Worm (Caenorhabditis elegans) whole organism, early embryonic: ENCODE data around the gene erg-28.

Experiments used
- B0310.2 ChIP-seq: sonication (generic microtip); optimal IDR thresholded peaks from 2 replicates; lab custom pipeline; 2016; ENCODE audit warnings: mild to moderate bottlenecking, missing genetic modification characterization, missing compliant biosample characterization
- F13C5.2 ChIP-seq: sonication (generic microtip); optimal IDR thresholded peaks from 2 replicates; lab custom pipeline; 2017; ENCODE audit warnings: mild to moderate bottlenecking, missing genetic modification characterization, inconsistent platforms, missing compliant biosample characterization
- aly-1 ChIP-seq: sonication (generic microtip); optimal IDR thresholded peaks from 2 replicates; lab custom pipeline; 2016; ENCODE audit warnings: missing genetic modification characterization, missing compliant biosample characterization
- ama-1 ChIP-seq: fragments of 150-350 bp; optimal IDR thresholded peaks from 2 replicates; lab custom pipeline; 2014
- ceh-13 ChIP-seq: fragments of 200-800 bp; sonication (Bioruptor generic); optimal IDR thresholded peaks from 2 replicates; lab custom pipeline; 2018; ENCODE audit warnings: mild to moderate bottlenecking, missing genetic modification characterization, missing compliant biosample characterization
- ceh-36 ChIP-seq: sonication (generic microtip); optimal IDR thresholded peaks from 2 replicates; lab custom pipeline; 2016; ENCODE audit warnings: missing genetic modification characterization, inconsistent platforms, missing compliant biosample characterization
- ets-7 ChIP-seq: sonication (generic microtip); optimal IDR thresholded peaks from 2 replicates; lab custom pipeline; 2016; ENCODE audit warnings: missing genotype, missing genetic modification characterization, missing compliant biosample characterization
- flt-1 ChIP-seq: fragments of 200-800 bp; sonication (Bioruptor generic); IDR thresholded peaks from 2 replicates; pipeline ENCODE4 v1.3.6; 2022; ENCODE audit warnings: missing genetic modification characterization, missing compliant biosample characterization
- hmg-4 ChIP-seq: fragments of 200-800 bp; sonication (Bioruptor generic); optimal IDR thresholded peaks from 2 replicates; lab custom pipeline; 2018; ENCODE audit warnings: mild to moderate bottlenecking, missing genetic modification characterization, missing compliant biosample characterization
- pes-1 ChIP-seq: fragments of 200-800 bp; sonication (Bioruptor generic); IDR thresholded peaks from 2 replicates; pipeline ENCODE4 v1.3.6; 2022; ENCODE audit warnings: missing genetic modification reagents, missing genetic modification characterization, missing compliant biosample characterization
- scrt-1 ChIP-seq: fragments of 200-800 bp; sonication (Bioruptor generic); IDR thresholded peaks from 2 replicates; pipeline ENCODE4 v1.3.6; 2022; ENCODE audit warnings: missing genetic modification characterization, missing compliant biosample characterization
- sea-1 ChIP-seq: fragments of 200-800 bp; sonication (Bioruptor generic); conservative IDR thresholded peaks from 2 replicates; pipeline ENCODE4 v1.3.6; 2022; ENCODE audit warnings: missing genetic modification characterization, missing compliant biosample characterization
- tbx-37 ChIP-seq: fragments of 200-800 bp; sonication (Bioruptor generic); conservative IDR thresholded peaks from 2 replicates; pipeline ENCODE4 v1.3.6; 2022; ENCODE audit warnings: missing genetic modification reagents, missing genetic modification characterization, missing compliant biosample characterization
- tra-4 ChIP-seq: sonication (generic microtip); optimal IDR thresholded peaks from 2 replicates; lab custom pipeline; 2017; ENCODE audit warnings: missing genetic modification characterization, missing compliant biosample characterization

- TF ChIP-seq ceh-13 (GFP tag; lab: Kevin White, UChicago) (no peak), tra-4 (tag; lab: Kevin White, UChicago) (no peak), scrt-1 (GFP tag; lab: Robert Waterston, UW) (no peak), sea-1 (no peak), ama-1 (lab: Kevin White, UChicago) (no peak), ceh-36 (tag; lab: Kevin White, UChicago) (no peak), flt-1 (GFP tag; lab: Robert Waterston, UW) (no peak), tbx-37 (GFP tag; lab: Robert Waterston, UW) (no peak), aly-1 (no peak), hmg-4 (GFP tag; lab: Kevin White, UChicago) (no peak), pes-1 (no peak), B0310.2 (tag; lab: Kevin White, UChicago) (no peak), F13C5.2 (tag; lab: Kevin White, UChicago) (no peak), ets-7 (tag; lab: Kevin White, UChicago) (no peak)
Observed at ce11 chrV:12567312-12567711, 39.9 kb upstream of the erg-28 start.
